Worm (Caenorhabditis elegans) whole organism, midembryonic: Measurements from ENCODE around the gene F01D5.8.

ENCODE experiments used
- T22C8.4 ChIP-seq: fragments of 200-800 bp; sonication (Bioruptor generic); IDR thresholded peaks from 2 replicates; pipeline ENCODE4 v1.3.6; 2022; ENCODE audit warnings: missing genetic modification characterization, missing compliant biosample characterization
- klf-2 ChIP-seq: fragments of 200-800 bp; sonication (Bioruptor generic); conservative IDR thresholded peaks from 2 replicates; pipeline ENCODE4 v1.3.6; 2022; ENCODE audit warnings: missing genetic modification reagents, missing genetic modification characterization, missing compliant biosample characterization
- ref-1 ChIP-seq: fragments of 200-800 bp; sonication (Bioruptor generic); conservative IDR thresholded peaks from 2 replicates; pipeline ENCODE4 v1.3.6; 2022; ENCODE audit warnings: missing genetic modification reagents, missing genetic modification characterization, missing compliant biosample characterization
- ztf-23 ChIP-seq: fragments of 200-800 bp; sonication (Bioruptor generic); IDR thresholded peaks from 2 replicates; pipeline ENCODE4 v1.3.6; 2022; ENCODE audit warnings: missing genetic modification reagents, missing genetic modification characterization, missing compliant biosample characterization
- ztf-29 ChIP-seq: fragments of 200-800 bp; sonication (Bioruptor generic); IDR thresholded peaks from 2 replicates; pipeline ENCODE4 v1.3.6; 2022; ENCODE audit warnings: missing genetic modification reagents, missing genetic modification characterization, missing compliant biosample characterization

DNA sequence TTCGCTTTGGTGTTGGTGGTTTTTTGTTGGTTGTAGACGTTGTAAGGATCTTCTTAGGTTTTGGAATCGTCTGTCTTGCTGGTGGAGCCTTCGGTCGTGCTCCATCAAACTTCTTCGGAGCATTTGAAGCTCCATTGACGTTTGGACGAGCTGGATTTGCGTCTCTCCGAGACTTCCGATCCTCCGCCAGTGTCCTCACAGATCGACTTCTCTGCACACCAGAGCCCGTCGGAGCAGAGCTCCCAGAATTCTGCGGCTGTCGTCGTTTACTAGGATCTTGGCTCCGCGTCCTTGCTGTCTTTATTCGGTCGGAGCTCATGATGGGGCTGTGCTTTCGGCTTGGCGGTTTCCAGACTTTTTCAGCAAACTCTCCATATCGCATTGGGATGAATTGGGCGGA lies 48.9 kb upstream of the F01D5.8 start:
- TF ChIP-seq ztf-23 (GFP tag; lab: Robert Waterston, UW), result no peak
- no peak for TF ChIP-seq klf-2 (GFP tag; lab: Robert Waterston, UW)
- no peak for TF ChIP-seq ztf-29
- TF ChIP-seq ref-1 (GFP tag; lab: Robert Waterston, UW), result no peak
- TF ChIP-seq T22C8.4, result no peak
